Worm (Caenorhabditis elegans): ENCODE measurements around the gene nhr-46.

ce11 chrIV:5790993-5791392, 33.3 kb upstream of the nhr-46 start, which contains the start of gene C31H1.2:
- no peak for TF ChIP-seq ztf-23 (GFP tag; IDR thresholded peaks at IDR 0.05)
- TF ChIP-seq ref-1 (GFP tag; conservative IDR thresholded peaks at IDR 0.05) = no peak
- no peak for TF ChIP-seq tab-1 (GFP tag; IDR thresholded peaks at IDR 0.05)

Data from whole organism, midembryonic.